Worm (Caenorhabditis elegans) whole organism, L3 larva: ENCODE data around the gene ippk-1.

Experiments
- ama-1 ChIP-seq: fragments of 150-350 bp; optimal IDR thresholded peaks from 2 replicates; lab custom pipeline; 2018
- nhr-11 ChIP-seq: fragments of 150-350 bp; optimal IDR thresholded peaks from 2 replicates; lab custom pipeline; 2014; ENCODE audit warnings: missing biosample characterization, missing genetic modification characterization

DNA sequence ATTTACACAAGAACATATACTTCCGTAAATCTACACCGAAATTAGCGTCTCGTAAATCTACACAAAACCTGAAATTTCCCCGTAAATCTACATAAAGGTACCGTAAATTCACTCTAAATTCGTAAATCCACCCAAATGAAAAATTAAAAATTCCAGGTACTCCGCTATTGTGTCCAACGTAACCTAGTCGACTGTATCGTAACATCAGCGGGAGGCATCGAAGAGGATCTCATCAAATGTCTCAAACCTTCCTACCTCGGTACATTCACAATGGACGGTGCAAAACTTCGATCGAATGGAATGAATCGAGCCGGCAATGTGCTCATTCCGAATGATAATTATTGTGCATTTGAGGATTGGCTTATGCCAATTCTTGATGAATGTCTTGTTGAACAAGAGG is 47.8 kb upstream of the ippk-1 start:
- TF ChIP-seq ama-1 (lab: Kevin White, UChicago): no peak
- no peak for TF ChIP-seq nhr-11 (tag; lab: Kevin White, UChicago)
